Fruit fly (Drosophila melanogaster): ENCODE data around the gene REPTOR-BP.

The REPTOR-BP gene

DNA sequence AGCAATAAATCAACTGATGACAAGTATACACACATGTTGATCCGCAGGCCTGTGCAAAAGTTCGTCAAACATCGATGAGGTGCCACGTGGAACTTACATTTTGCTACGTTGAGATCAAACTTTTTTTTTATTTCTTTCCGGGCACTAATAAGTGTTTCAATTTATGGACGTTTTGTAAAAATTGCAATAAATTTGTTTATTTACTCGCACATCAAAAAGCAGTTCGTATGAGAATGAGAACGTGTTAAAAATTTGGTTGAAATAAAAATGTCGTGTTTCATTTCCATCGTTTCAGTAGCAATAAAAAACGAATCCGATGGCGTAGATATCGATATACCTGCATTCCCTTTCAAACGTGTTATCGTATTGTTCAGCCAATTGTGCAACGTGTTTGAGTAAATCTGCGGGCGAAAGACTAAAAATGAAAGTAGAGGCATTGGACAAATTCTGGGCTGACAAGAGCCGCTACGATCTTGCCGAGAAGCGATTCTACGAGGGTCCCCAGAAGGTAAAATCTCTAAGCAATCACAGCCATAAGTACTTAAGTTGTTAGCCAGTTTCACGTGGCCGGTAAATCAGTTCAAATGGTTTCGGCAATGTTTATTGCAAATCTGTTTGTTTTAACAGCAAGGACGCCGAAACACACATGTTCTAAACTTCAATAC lies 31.6 kb upstream of the REPTOR-BP start, which contains the start of gene eEF1delta (continued):
- TF ChIP-seq Antp (GFP tag; optimal IDR thresholded peaks at IDR 0.05) (no peak), bcd (GFP tag; optimal IDR thresholded peaks at IDR 0.05) (no peak), Opbp (GFP tag; IDR thresholded peaks at IDR 0.05; ENCODE audit: partially characterized antibody) (no peak), CG1233 (GFP tag; optimal IDR thresholded peaks at IDR 0.05) (no peak), CG10462 (GFP tag; optimal IDR thresholded peaks at IDR 0.05) (no peak), HLH3B (GFP tag; IDR thresholded peaks at IDR 0.05) (no peak), az2 (GFP tag; optimal IDR thresholded peaks at IDR 0.05) (no peak), tna (GFP tag; IDR thresholded peaks at IDR 0.05; ENCODE audit: partially characterized antibody) (no peak), CG17802 (tag; optimal IDR thresholded peaks at IDR 0.05) (peak; percentile 98), CG8944 (GFP tag; optimal IDR thresholded peaks at IDR 0.05) (no peak), CG10274 (GFP tag; optimal IDR thresholded peaks at IDR 0.05) (no peak), slou (GFP tag; optimal IDR thresholded peaks at IDR 0.05) (no peak), CG33213 (GFP tag; optimal IDR thresholded peaks at IDR 0.05) (no peak), CG3838 (GFP tag; optimal IDR thresholded peaks at IDR 0.05) (no peak), Hsf (GFP tag; optimal IDR thresholded peaks at IDR 0.05) (no peak), CoRest (tag; optimal IDR thresholded peaks at IDR 0.05) (no peak), CG12155 (GFP tag; optimal IDR thresholded peaks at IDR 0.05) (no peak), MTF-1 (GFP tag; optimal IDR thresholded peaks at IDR 0.05; ENCODE audit: borderline replicate concordance) (no peak), CG4820 (GFP tag; optimal IDR thresholded peaks at IDR 0.05) (no peak), Abd-B (GFP tag; optimal IDR thresholded peaks at IDR 0.05) (no peak), CG30403 (GFP tag; optimal IDR thresholded peaks at IDR 0.05) (no peak), CG7928 (GFP tag; optimal IDR thresholded peaks at IDR 0.05) (no peak), pros (GFP tag; optimal IDR thresholded peaks at IDR 0.05) (no peak), CG31441 (GFP tag; IDR thresholded peaks at IDR 0.05) (no peak), prd (optimal IDR thresholded peaks at IDR 0.05) (no peak), prd (GFP tag; IDR thresholded peaks at IDR 0.05) (no peak), CG3065 (GFP tag; optimal IDR thresholded peaks at IDR 0.05) (no peak), CG3847 (GFP tag; IDR thresholded peaks at IDR 0.05) (no peak), Fer2 (tag; optimal IDR thresholded peaks at IDR 0.05) (no peak), Mes4 (GFP tag; optimal IDR thresholded peaks at IDR 0.05) (no peak), D19A (tag; optimal IDR thresholded peaks at IDR 0.05) (no peak), Sry-δ (GFP tag; optimal IDR thresholded peaks at IDR 0.05) (peak; percentile 30), CG15601 (tag; optimal IDR thresholded peaks at IDR 0.05) (no peak), CG9437 (GFP tag; optimal IDR thresholded peaks at IDR 0.05) (no peak), CG33557 (GFP tag; optimal IDR thresholded peaks at IDR 0.05) (no peak), eve (GFP tag; optimal IDR thresholded peaks at IDR 0.05) (no peak), gt (GFP tag; IDR thresholded peaks at IDR 0.05) (no peak), CG10366 (GFP tag; IDR thresholded peaks at IDR 0.05) (no peak), ash1 (GFP tag; optimal IDR thresholded peaks at IDR 0.05) (no peak), Nf-YC (tag; optimal IDR thresholded peaks at IDR 0.05) (no peak), CG32767 (GFP tag; IDR thresholded peaks at IDR 0.05) (no peak), kay (GFP tag; optimal IDR thresholded peaks at IDR 0.05) (no peak), CG1603 (tag; optimal IDR thresholded peaks at IDR 0.05) (peak; percentile 99), gsb-n (tag; optimal IDR thresholded peaks at IDR 0.05) (no peak), bsh (GFP tag; optimal IDR thresholded peaks at IDR 0.05) (no peak), D (optimal IDR thresholded peaks at IDR 0.05) (no peak), D (GFP tag; optimal IDR thresholded peaks at IDR 0.05) (no peak), row (GFP tag; IDR thresholded peaks at IDR 0.05) (peak; percentile 68), tup (GFP tag; optimal IDR thresholded peaks at IDR 0.05) (no peak), CG15479 (GFP tag; optimal IDR thresholded peaks at IDR 0.05) (peak; percentile 45), Mad (GFP tag; optimal IDR thresholded peaks at IDR 0.05) (no peak)
